Worm (Caenorhabditis elegans): ENCODE data around the gene F08F3.8.

DNA sequence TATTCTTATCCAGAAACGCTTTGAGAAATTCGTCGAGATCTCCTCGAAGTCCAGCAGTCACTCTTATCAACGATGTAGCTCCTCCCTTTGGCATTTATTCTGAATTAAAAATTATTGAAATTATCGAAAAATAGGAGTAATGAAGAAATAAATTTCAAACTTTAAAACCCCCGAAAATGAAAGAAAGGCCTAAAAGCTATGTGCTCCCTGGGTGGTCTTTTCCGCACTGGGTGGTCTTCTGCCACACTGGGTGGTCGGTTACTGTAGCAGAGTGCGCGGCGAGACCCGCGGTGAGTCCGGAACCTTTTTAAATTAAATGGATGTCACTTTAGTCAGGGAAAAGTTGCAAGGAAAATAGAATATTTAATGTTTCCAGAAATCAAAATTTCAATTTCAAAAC, 6.7 kb upstream of the F08F3.8 start, which contains the start of gene snpc-1.3:
- TF ChIP-seq fkh-10 (GFP tag; optimal IDR thresholded peaks at IDR 0.05): no peak
- TF ChIP-seq rbr-2 (tag; optimal IDR thresholded peaks at IDR 0.05): no peak
- TF ChIP-seq egl-27 (tag; optimal IDR thresholded peaks at IDR 0.05): no peak

All from whole organism, L4 larva.